Fruit fly (Drosophila melanogaster) whole organism, pupa: Measurements from ENCODE around the gene Tdrd3.

Experiments used
- CG10348 ChIP-seq: fragments of 200-800 bp; sonication (Bioruptor generic); IDR thresholded peaks from 2 replicates; pipeline ENCODE4 v1.3.6; 2022; ENCODE audit warnings: missing biosample characterization, missing genetic modification characterization
- CG13204 ChIP-seq: fragments of 200-800 bp; sonication (Bioruptor generic); optimal IDR thresholded peaks from 2 replicates; lab custom pipeline; 2018; ENCODE audit warnings: missing biosample characterization, mild to moderate bottlenecking, missing genetic modification characterization, moderate library complexity
- CG14655 ChIP-seq: fragments of 200-800 bp; sonication (Bioruptor generic); optimal IDR thresholded peaks from 3 replicates; lab custom pipeline; 2017; ENCODE audit warnings: mild to moderate bottlenecking, missing biosample characterization, missing genetic modification reagents, missing genetic modification characterization
- CG15710 ChIP-seq: fragments of 200-800 bp; sonication (Bioruptor generic); optimal IDR thresholded peaks from 2 replicates; lab custom pipeline; 2018; ENCODE audit warnings: missing biosample characterization, mild to moderate bottlenecking, missing genetic modification characterization, moderate library complexity
- CG17806 ChIP-seq: fragments of 200-800 bp; sonication (Bioruptor generic); optimal IDR thresholded peaks from 2 replicates; lab custom pipeline; 2018; ENCODE audit warnings: missing biosample characterization, mild to moderate bottlenecking, missing genetic modification characterization, moderate library complexity
- CG34367 ChIP-seq: fragments of 200-800 bp; sonication (Bioruptor generic); optimal IDR thresholded peaks from 2 replicates; lab custom pipeline; 2018; ENCODE audit warnings: missing biosample characterization, mild to moderate bottlenecking, missing genetic modification characterization
- CG4496 ChIP-seq: fragments of 200-800 bp; sonication (Bioruptor generic); IDR thresholded peaks from 3 replicates; pipeline ENCODE4 v1.3.6; 2022; ENCODE audit warnings: missing biosample characterization, missing genetic modification characterization
- CG8159 ChIP-seq: fragments of 200-800 bp; sonication (Bioruptor generic); optimal IDR thresholded peaks from 3 replicates; lab custom pipeline; 2018; ENCODE audit warnings: missing biosample characterization, mild to moderate bottlenecking, missing genetic modification characterization, moderate library complexity
- CG8301 ChIP-seq: fragments of 200-800 bp; sonication (Bioruptor generic); optimal IDR thresholded peaks from 2 replicates; lab custom pipeline; 2018; ENCODE audit warnings: missing biosample characterization, mild to moderate bottlenecking, missing genetic modification characterization
- CG9948 ChIP-seq: fragments of 200-800 bp; sonication (Bioruptor generic); optimal IDR thresholded peaks from 2 replicates; lab custom pipeline; 2018; ENCODE audit warnings: missing biosample characterization, mild to moderate bottlenecking, missing genetic modification characterization, moderate library complexity
- EcR ChIP-seq: fragments of 200-800 bp; sonication (Bioruptor generic); optimal IDR thresholded peaks from 3 replicates; lab custom pipeline; 2019; ENCODE audit warnings: missing biosample characterization, missing genetic modification characterization, mild to moderate bottlenecking, moderate library complexity, missing genetic modification reagents
- Pif1A ChIP-seq: fragments of 200-800 bp; sonication (Bioruptor generic); optimal IDR thresholded peaks from 3 replicates; lab custom pipeline; 2016; ENCODE audit warnings: missing biosample characterization, missing genetic modification characterization
- Pif1B ChIP-seq: fragments of 200-800 bp; sonication (Bioruptor generic); optimal IDR thresholded peaks from 3 replicates; lab custom pipeline; 2016; ENCODE audit warnings: missing biosample characterization, missing genetic modification characterization
- rn ChIP-seq: fragments of 200-800 bp; sonication (Bioruptor generic); IDR thresholded peaks from 2 replicates; pipeline ENCODE4 v1.3.6; 2022; ENCODE audit warnings: missing biosample characterization, missing genetic modification characterization

Tdrd3 gene

DNA sequence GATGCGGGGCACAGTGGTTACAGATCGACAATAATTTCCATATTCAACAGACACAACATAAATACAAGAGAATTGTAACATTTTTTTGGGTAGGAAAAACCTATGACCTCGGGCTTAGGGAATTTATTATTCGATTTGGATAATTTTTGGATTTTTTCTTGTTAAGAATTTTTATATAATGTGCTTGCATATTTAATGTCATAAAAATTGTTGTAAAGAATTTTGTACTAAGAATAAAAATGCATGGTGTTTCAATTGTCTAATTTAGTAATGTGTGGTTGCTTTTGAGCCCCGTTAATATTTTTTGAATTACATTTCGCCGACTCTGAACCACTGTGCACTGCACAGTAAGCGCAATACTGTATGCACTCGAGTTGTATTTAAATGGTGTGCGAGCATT lies 30.1 kb downstream of the Tdrd3 start:
- TF ChIP-seq CG17806 (tag; lab: Kevin White, UChicago) (peak; percentile 9), CG9948 (peak; percentile 43), CG14655 (GFP tag; lab: Kevin White, UChicago) (peak; percentile 52), CG15710 (tag; lab: Kevin White, UChicago) (peak; percentile 15), CG34367 (tag; lab: Kevin White, UChicago) (no peak), CG4496 (GFP tag; lab: Robert Waterston, UW) (no peak), CG8301 (tag; lab: Kevin White, UChicago) (peak; percentile 37), CG8159 (peak; percentile 38)

DNA sequence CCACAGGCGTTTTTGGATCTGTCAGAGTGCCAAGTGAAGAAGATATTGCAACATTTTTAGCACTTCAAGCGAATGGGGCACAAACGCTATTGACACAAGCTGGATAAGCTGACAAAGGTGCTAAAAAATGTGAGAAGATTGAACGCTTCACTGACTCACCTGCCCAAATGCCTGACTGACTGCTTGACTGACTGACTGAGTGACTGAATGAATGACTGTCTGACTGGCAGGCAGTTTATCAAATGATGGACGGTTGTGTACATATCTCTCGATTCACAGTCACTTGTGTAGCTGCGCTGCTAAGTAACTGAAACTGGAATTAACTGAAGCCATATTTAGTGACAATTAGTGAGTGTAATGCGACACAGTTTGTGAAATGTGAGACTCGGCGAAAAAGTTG lies 34.5 kb downstream of the Tdrd3 start:
- TF ChIP-seq CG10348 (GFP tag; lab: Robert Waterston, UW) (no peak), CG14655 (GFP tag; lab: Kevin White, UChicago) (no peak), EcR (GFP tag; lab: Kevin White, UChicago) (no peak)

DNA sequence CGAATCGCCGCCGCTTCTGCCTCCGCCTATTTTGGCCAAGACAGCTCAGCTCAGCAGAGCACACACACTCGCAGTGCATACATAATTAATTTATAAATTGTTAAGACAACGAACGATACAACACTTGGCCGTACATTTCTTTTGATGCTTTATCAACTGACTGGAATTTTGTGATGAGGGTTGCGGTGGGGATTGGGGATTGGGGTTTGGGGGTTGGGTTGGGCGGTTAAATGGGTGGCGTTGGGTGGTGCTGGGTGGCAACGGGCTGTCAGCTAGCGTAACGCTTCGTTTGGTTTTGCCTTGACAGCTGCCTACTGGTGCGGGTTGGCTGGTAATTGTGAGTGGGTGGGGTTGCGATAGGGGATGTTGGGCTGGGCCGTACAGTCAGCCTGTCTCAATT lies 35.8 kb downstream of the Tdrd3 start:
- TF ChIP-seq Pif1B (GFP tag; lab: Kevin White, UChicago) (no peak), CG4496 (GFP tag; lab: Robert Waterston, UW) (no peak), CG8301 (tag; lab: Kevin White, UChicago) (no peak), CG14655 (GFP tag; lab: Kevin White, UChicago) (no peak), rn (GFP tag; lab: Robert Waterston, UW) (no peak), Pif1A (GFP tag; lab: Kevin White, UChicago) (no peak), EcR (GFP tag; lab: Kevin White, UChicago) (no peak), CG13204 (GFP tag; lab: Kevin White, UChicago) (no peak)
